Worm (Caenorhabditis elegans) whole organism, early embryonic: ENCODE measurements around the gene nhr-34.

Source experiments
- B0310.2 ChIP-seq: sonication (generic microtip); optimal IDR thresholded peaks from 2 replicates; lab custom pipeline; 2016; ENCODE audit warnings: mild to moderate bottlenecking, missing genetic modification characterization, missing compliant biosample characterization
- F13C5.2 ChIP-seq: sonication (generic microtip); optimal IDR thresholded peaks from 2 replicates; lab custom pipeline; 2017; ENCODE audit warnings: mild to moderate bottlenecking, missing genetic modification characterization, inconsistent platforms, missing compliant biosample characterization
- aly-1 ChIP-seq: sonication (generic microtip); optimal IDR thresholded peaks from 2 replicates; lab custom pipeline; 2016; ENCODE audit warnings: missing genetic modification characterization, missing compliant biosample characterization
- ama-1 ChIP-seq: fragments of 150-350 bp; optimal IDR thresholded peaks from 2 replicates; lab custom pipeline; 2014
- ceh-13 ChIP-seq: fragments of 200-800 bp; sonication (Bioruptor generic); optimal IDR thresholded peaks from 2 replicates; lab custom pipeline; 2018; ENCODE audit warnings: mild to moderate bottlenecking, missing genetic modification characterization, missing compliant biosample characterization
- ceh-36 ChIP-seq: sonication (generic microtip); optimal IDR thresholded peaks from 2 replicates; lab custom pipeline; 2016; ENCODE audit warnings: missing genetic modification characterization, inconsistent platforms, missing compliant biosample characterization
- ets-7 ChIP-seq: sonication (generic microtip); optimal IDR thresholded peaks from 2 replicates; lab custom pipeline; 2016; ENCODE audit warnings: missing genotype, missing genetic modification characterization, missing compliant biosample characterization
- flt-1 ChIP-seq: fragments of 200-800 bp; sonication (Bioruptor generic); IDR thresholded peaks from 2 replicates; pipeline ENCODE4 v1.3.6; 2022; ENCODE audit warnings: missing genetic modification characterization, missing compliant biosample characterization
- hmbx-1 ChIP-seq: sonication (generic microtip); optimal IDR thresholded peaks from 2 replicates; lab custom pipeline; 2016; ENCODE audit warnings: mild to moderate bottlenecking, missing genetic modification characterization, missing compliant biosample characterization
- hmg-4 ChIP-seq: fragments of 200-800 bp; sonication (Bioruptor generic); optimal IDR thresholded peaks from 2 replicates; lab custom pipeline; 2018; ENCODE audit warnings: mild to moderate bottlenecking, missing genetic modification characterization, missing compliant biosample characterization
- hnd-1 ChIP-seq: sonication (generic microtip); optimal IDR thresholded peaks from 2 replicates; lab custom pipeline; 2016; ENCODE audit warnings: missing genetic modification characterization, missing compliant biosample characterization
- pes-1 ChIP-seq: fragments of 200-800 bp; sonication (Bioruptor generic); IDR thresholded peaks from 2 replicates; pipeline ENCODE4 v1.3.6; 2022; ENCODE audit warnings: missing genetic modification reagents, missing genetic modification characterization, missing compliant biosample characterization
- scrt-1 ChIP-seq: fragments of 200-800 bp; sonication (Bioruptor generic); IDR thresholded peaks from 2 replicates; pipeline ENCODE4 v1.3.6; 2022; ENCODE audit warnings: missing genetic modification characterization, missing compliant biosample characterization
- sea-1 ChIP-seq: fragments of 200-800 bp; sonication (Bioruptor generic); conservative IDR thresholded peaks from 2 replicates; pipeline ENCODE4 v1.3.6; 2022; ENCODE audit warnings: missing genetic modification characterization, missing compliant biosample characterization
- tbx-11 ChIP-seq: fragments of 200-800 bp; sonication (Bioruptor generic); IDR thresholded peaks from 2 replicates; pipeline ENCODE4 v1.3.6; 2022; ENCODE audit warnings: missing genetic modification characterization, missing compliant biosample characterization
- tbx-37 ChIP-seq: fragments of 200-800 bp; sonication (Bioruptor generic); conservative IDR thresholded peaks from 2 replicates; pipeline ENCODE4 v1.3.6; 2022; ENCODE audit warnings: missing genetic modification reagents, missing genetic modification characterization, missing compliant biosample characterization
- tra-4 ChIP-seq: sonication (generic microtip); optimal IDR thresholded peaks from 2 replicates; lab custom pipeline; 2017; ENCODE audit warnings: missing genetic modification characterization, missing compliant biosample characterization

nhr-34 gene

DNA sequence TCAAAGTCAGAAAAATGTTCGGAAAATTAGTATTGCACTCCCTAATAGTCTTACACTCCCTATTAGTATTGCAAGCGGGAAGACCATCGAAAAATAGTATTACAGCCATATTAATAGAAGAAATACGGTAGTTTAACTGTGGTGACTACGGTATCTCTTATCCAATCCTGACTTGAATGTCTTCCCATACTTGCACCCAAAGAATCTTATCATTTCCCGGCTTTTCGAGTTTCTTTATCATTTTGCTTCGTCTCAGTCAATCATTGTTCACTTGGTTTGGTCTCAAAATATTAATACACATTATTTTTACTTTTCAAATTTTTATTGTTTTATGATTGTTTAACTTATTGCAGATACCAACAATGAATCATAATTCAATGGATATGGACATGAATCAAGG is 22.3 kb downstream of the nhr-34 start, which contains the start of gene F58G6.3:
TSS of gene F58G6.3 (plus strand) at position 352 of the 400 bp plus-strand sequence.
- TF ChIP-seq aly-1 (no peak), scrt-1 (GFP tag; lab: Robert Waterston, UW) (no peak), B0310.2 (tag; lab: Kevin White, UChicago) (no peak), tbx-37 (no peak), sea-1 (GFP tag; lab: Robert Waterston, UW) (no peak), hmbx-1 (tag; lab: Kevin White, UChicago) (no peak), flt-1 (no peak), hnd-1 (no peak), tbx-11 (GFP tag; lab: Robert Waterston, UW) (no peak), ets-7 (tag; lab: Kevin White, UChicago) (no peak), F13C5.2 (tag; lab: Kevin White, UChicago) (no peak), hmg-4 (GFP tag; lab: Kevin White, UChicago) (no peak), ama-1 (lab: Kevin White, UChicago) (no peak), ceh-36 (no peak), tra-4 (tag; lab: Kevin White, UChicago) (no peak)

DNA sequence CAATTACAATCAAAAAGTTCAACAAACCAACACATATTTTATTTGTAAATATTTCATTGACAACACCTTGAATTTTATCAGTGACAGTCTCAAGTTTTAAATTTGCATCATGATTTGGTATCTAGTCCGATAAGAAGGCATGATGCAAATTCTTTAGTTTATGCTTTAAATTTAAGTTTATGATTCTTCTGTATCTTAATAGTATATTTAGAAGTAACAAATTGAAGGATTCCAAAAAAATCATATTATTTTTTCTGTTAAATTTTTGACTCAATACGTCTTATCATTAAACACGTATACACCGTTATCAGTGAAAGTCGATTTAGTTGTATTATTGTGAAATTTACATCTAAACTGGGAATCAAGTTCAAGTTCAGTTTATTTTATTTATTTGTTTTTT is 24.2 kb downstream of the nhr-34 start, which contains the start of gene chca-1:
TSS of gene chca-1 (plus strand) at position 161 of the 400 bp plus-strand sequence.
- TF ChIP-seq tbx-11 (GFP tag; lab: Robert Waterston, UW): no peak
- TF ChIP-seq tbx-37: no peak
- no peak for TF ChIP-seq scrt-1 (GFP tag; lab: Robert Waterston, UW)
- no peak for TF ChIP-seq F13C5.2 (tag; lab: Kevin White, UChicago)
- TF ChIP-seq sea-1 (GFP tag; lab: Robert Waterston, UW): no peak
- no peak for TF ChIP-seq ama-1 (lab: Kevin White, UChicago)
- TF ChIP-seq hmbx-1 (tag; lab: Kevin White, UChicago): no peak

DNA sequence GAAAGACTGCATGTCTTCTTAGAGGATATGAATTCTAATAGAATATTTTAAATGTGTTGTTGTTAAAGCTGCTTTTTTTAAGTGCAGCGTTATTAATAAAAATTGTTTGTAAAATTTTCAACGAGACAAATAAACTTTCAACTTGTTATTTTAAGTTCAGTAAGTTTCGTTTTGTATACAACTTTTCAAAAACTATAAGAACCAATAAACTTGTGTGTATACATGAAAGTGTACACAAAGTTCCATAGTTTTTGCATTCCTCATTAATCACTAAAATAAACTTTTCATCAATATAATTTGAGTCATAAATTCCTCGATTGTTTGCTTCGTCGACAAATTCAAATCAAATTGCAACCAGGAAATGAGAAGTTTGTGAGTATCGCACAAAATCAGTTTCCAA is 26.8 kb downstream of the nhr-34 start, which contains the start of gene srm-3:
TSS of gene srm-3 (plus strand) at position 301 of the 400 bp plus-strand sequence.
- no peak for TF ChIP-seq aly-1
- no peak for TF ChIP-seq ets-7 (tag; lab: Kevin White, UChicago)
- no peak for TF ChIP-seq B0310.2 (tag; lab: Kevin White, UChicago)
- TF ChIP-seq flt-1: no peak
- TF ChIP-seq hmbx-1 (tag; lab: Kevin White, UChicago): no peak
- no peak for TF ChIP-seq ceh-13 (GFP tag; lab: Kevin White, UChicago)
- no peak for TF ChIP-seq hnd-1
- no peak for TF ChIP-seq tra-4 (tag; lab: Kevin White, UChicago)
- no peak for TF ChIP-seq sea-1 (GFP tag; lab: Robert Waterston, UW)
- TF ChIP-seq ceh-36: no peak
- no peak for TF ChIP-seq tbx-37
- TF ChIP-seq tbx-11 (GFP tag; lab: Robert Waterston, UW): no peak
- TF ChIP-seq pes-1: no peak
- TF ChIP-seq scrt-1 (GFP tag; lab: Robert Waterston, UW): no peak
- TF ChIP-seq F13C5.2 (tag; lab: Kevin White, UChicago): no peak
- no peak for TF ChIP-seq hmg-4 (GFP tag; lab: Kevin White, UChicago)
- no peak for TF ChIP-seq ama-1 (lab: Kevin White, UChicago)

DNA sequence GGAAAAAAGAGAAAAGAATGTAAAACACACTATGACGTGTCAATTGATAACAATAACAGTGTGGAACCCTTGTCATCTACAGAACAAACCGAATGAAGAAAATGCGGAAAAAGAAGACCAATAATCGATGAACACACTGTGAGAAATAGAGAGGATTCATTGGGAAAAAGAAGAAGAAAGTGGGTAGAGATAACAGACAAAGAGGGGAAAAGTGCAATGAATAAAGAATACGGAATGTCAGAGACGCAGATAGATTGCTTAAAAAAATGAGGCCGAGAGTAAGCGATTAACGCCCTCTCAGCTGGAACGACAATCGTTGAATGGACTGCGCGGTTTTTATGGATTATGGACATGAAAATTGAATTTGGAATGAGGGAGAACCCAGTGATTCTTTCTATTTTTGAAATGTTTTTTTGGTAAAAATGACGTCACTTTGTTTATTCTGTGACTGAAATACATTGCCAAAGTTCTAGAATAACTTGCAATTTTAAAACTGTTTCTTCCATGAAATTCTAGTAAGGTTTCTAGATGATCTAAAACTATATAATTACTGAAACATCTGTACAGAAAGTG is 27.6 kb downstream of the nhr-34 start, which contains the start of gene amph-1:
TSS of gene amph-1 (minus strand) at position 85 of the 573 bp plus-strand sequence.
- TF ChIP-seq tra-4 (tag; lab: Kevin White, UChicago) (no peak), ama-1 (lab: Kevin White, UChicago) (no peak), F13C5.2 (tag; lab: Kevin White, UChicago) (peak; percentile 1), sea-1 (GFP tag; lab: Robert Waterston, UW) (no peak), hnd-1 (no peak)

DNA sequence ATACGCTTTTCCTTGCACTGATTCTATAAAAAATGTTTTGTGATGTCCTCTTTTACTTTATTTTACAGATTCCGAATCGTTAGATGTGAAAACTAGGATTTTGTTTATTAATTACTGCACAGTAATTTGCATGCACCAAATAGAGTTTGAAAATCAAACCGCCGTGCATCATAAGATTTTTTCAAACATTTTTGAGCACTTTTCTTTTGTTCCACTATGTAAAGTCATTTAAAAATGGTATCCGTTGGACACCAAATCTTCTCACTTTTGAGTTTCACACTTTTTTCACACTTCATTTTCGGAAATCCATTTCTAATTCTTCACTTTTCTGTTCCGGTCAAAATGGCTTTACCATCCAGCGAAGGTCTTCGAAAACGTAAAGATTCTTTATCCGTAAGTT is 32.3 kb downstream of the nhr-34 start, which contains the start of gene degl-2:
TSS of gene degl-2 (plus strand) at position 301 of the 400 bp plus-strand sequence.
- TF ChIP-seq scrt-1 (GFP tag; lab: Robert Waterston, UW) (no peak), sea-1 (GFP tag; lab: Robert Waterston, UW) (no peak)

DNA sequence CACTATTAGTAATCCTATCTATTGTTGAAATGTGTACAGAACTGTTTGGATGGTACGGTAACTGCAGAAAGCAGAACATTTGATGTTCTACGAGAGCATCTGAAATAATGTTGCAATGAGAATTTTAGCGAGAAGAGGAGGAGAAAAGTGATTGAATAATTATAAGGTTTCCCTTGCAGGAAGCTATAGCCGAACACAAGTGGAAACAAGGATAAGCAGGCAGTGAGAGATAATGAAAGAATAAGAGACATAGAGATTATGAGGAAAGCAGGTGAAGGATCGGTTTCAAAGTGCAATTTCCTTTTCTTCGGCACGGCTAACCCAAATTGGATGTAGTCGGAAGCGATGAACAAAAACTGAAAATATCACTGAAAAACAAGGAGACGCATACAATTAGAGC is 33.5 kb downstream of the nhr-34 start, which contains the start of gene del-2:
TSS of gene del-2 (minus strand) at position 101 of the 400 bp plus-strand sequence.
- TF ChIP-seq tra-4 (tag; lab: Kevin White, UChicago) (no peak), tbx-11 (GFP tag; lab: Robert Waterston, UW) (no peak), flt-1 (no peak), B0310.2 (tag; lab: Kevin White, UChicago) (no peak)

DNA sequence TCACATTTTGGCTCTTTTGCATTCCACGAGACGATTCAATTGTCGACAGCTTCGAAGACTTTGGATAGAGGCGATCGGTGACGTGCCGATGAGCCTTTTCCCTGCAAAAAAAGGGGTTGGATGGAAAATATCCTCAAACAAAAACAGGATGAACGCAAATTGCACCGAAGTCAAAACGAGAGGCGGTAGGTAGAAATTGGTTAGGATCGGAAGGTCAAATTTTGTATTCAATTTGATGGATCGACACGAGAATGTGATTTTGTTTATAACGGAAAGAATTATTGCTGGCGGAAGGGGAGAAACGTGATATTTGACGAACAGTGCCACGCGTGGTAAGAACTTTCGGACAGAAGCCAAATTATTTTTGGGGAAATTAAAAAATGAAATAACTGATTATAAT is 40.6 kb downstream of the nhr-34 start, which contains the start of gene mca-1:
TSS of gene mca-1 (minus strand) at position 101 of the 400 bp plus-strand sequence.
- TF ChIP-seq ama-1 (lab: Kevin White, UChicago) (no peak), aly-1 (no peak), sea-1 (GFP tag; lab: Robert Waterston, UW) (no peak), hmg-4 (GFP tag; lab: Kevin White, UChicago) (no peak), ets-7 (tag; lab: Kevin White, UChicago) (no peak), B0310.2 (tag; lab: Kevin White, UChicago) (no peak), tbx-11 (GFP tag; lab: Robert Waterston, UW) (no peak), tra-4 (tag; lab: Kevin White, UChicago) (no peak), flt-1 (no peak), tbx-37 (no peak), scrt-1 (GFP tag; lab: Robert Waterston, UW) (no peak), F13C5.2 (tag; lab: Kevin White, UChicago) (no peak), ceh-36 (no peak), ceh-13 (GFP tag; lab: Kevin White, UChicago) (no peak), hnd-1 (no peak), hmbx-1 (tag; lab: Kevin White, UChicago) (no peak), pes-1 (no peak)
